Worm (Caenorhabditis elegans) whole organism, L4 larva: Measurements from ENCODE around the gene T28A11.20.

Experiments
- F10B5.3 ChIP-seq: sonication (generic microtip); optimal IDR thresholded peaks from 2 replicates; lab custom pipeline; 2016; ENCODE audit warnings: mild to moderate bottlenecking, missing genetic modification characterization, missing compliant biosample characterization
- T26A8.4 ChIP-seq: fragments of 200-800 bp; sonication (Bioruptor generic); IDR thresholded peaks from 2 replicates; pipeline ENCODE4 v1.3.6; 2022; ENCODE audit warnings: missing genetic modification characterization, missing compliant biosample characterization
- Y105C5A.15 ChIP-seq: fragments of 200-800 bp; sonication (Bioruptor generic); IDR thresholded peaks from 2 replicates; pipeline ENCODE4 v1.3.6; 2022; ENCODE audit warnings: missing genetic modification characterization, missing compliant biosample characterization
- Y48G9A.11 ChIP-seq: fragments of 200-800 bp; sonication (Bioruptor generic); IDR thresholded peaks from 2 replicates; pipeline ENCODE4 v1.3.6; 2022; ENCODE audit warnings: missing genetic modification reagents, missing genetic modification characterization, missing compliant biosample characterization
- aha-1 ChIP-seq: fragments of 150-350 bp; peaks from one replicate; lab custom pipeline; 2014; ENCODE audit warnings: missing biosample characterization, missing genetic modification characterization
- arid-1 ChIP-seq: fragments of 200-800 bp; sonication (Bioruptor generic); conservative IDR thresholded peaks from 2 replicates; pipeline ENCODE4 v1.3.6; 2022; ENCODE audit warnings: missing genetic modification reagents, missing genetic modification characterization, missing compliant biosample characterization
- attf-4 ChIP-seq: sonication (generic microtip); optimal IDR thresholded peaks from 3 replicates; lab custom pipeline; 2017; ENCODE audit warnings: missing biosample characterization, missing genetic modification characterization
- ceh-44 ChIP-seq: fragments of 200-800 bp; sonication (Bioruptor generic); IDR thresholded peaks from 2 replicates; pipeline ENCODE4 v1.3.6; 2022; ENCODE audit warnings: missing genetic modification reagents, missing genetic modification characterization, missing compliant biosample characterization
- ctbp-1 ChIP-seq: fragments of 200-800 bp; sonication (Bioruptor generic); IDR thresholded peaks from 2 replicates; pipeline ENCODE4 v1.3.6; 2022; ENCODE audit warnings: missing genetic modification reagents, missing genetic modification characterization, missing compliant biosample characterization
- daf-12 ChIP-seq: fragments of 150-350 bp; optimal IDR thresholded peaks from 2 replicates; lab custom pipeline; 2014; ENCODE audit warnings: missing biosample characterization, missing genetic modification reagents, missing genetic modification characterization
- daf-16 ChIP-seq, 3 experiments: sonication (generic microtip); optimal IDR thresholded peaks; 2 replicates each; lab custom pipeline; 2016 to 2017; ENCODE audit warnings: missing genetic modification characterization in 3 of 3, missing genetic modification reagents in 3 of 3, mild to moderate bottlenecking in 2 of 3, missing compliant biosample characterization in 2 of 3, missing biosample characterization in 1 of 3, moderate library complexity in 1 of 3
- daf-19 ChIP-seq: fragments of 200-800 bp; sonication (Bioruptor generic); conservative IDR thresholded peaks from 2 replicates; pipeline ENCODE4 v1.3.6; 2022; ENCODE audit warnings: missing genetic modification characterization, missing compliant biosample characterization
- daf-8 ChIP-seq: fragments of 200-800 bp; sonication (Bioruptor generic); IDR thresholded peaks from 2 replicates; pipeline ENCODE4 v1.3.6; 2022; ENCODE audit warnings: missing genetic modification characterization, missing compliant biosample characterization
- dmd-9 ChIP-seq: fragments of 200-800 bp; sonication (Bioruptor generic); IDR thresholded peaks from 2 replicates; pipeline ENCODE4 v1.3.6; 2022; ENCODE audit warnings: missing genetic modification reagents, missing genetic modification characterization, missing compliant biosample characterization
- dve-1 ChIP-seq: sonication (generic microtip); optimal IDR thresholded peaks from 2 replicates; lab custom pipeline; 2017; ENCODE audit warnings: antibody characterized with exemption, mild to moderate bottlenecking, missing genetic modification characterization, missing compliant biosample characterization; ENCODE audit not compliant: insufficient read depth
- egl-43 ChIP-seq: fragments of 200-800 bp; sonication (Bioruptor generic); IDR thresholded peaks from 2 replicates; pipeline ENCODE4 v1.3.6; 2022; ENCODE audit warnings: missing genetic modification reagents, missing genetic modification characterization, missing compliant biosample characterization
- fkh-10 ChIP-seq: fragments of 150-350 bp; optimal IDR thresholded peaks from 2 replicates; lab custom pipeline; 2014; ENCODE audit warnings: missing biosample characterization, missing genetic modification reagents, missing genetic modification characterization
- fos-1 ChIP-seq: fragments of 150-350 bp; optimal IDR thresholded peaks from 2 replicates; lab custom pipeline; 2014; ENCODE audit warnings: missing biosample characterization, missing genetic modification characterization
- gei-8 ChIP-seq: fragments of 200-800 bp; sonication (Bioruptor generic); optimal IDR thresholded peaks from 2 replicates; lab custom pipeline; 2018; ENCODE audit warnings: mild to moderate bottlenecking, missing genetic modification characterization, missing compliant biosample characterization
- hlh-11 ChIP-seq: fragments of 200-800 bp; sonication (Bioruptor generic); optimal IDR thresholded peaks from 2 replicates; lab custom pipeline; 2018; ENCODE audit warnings: mild to moderate bottlenecking, missing genetic modification characterization, missing compliant biosample characterization
- hlh-30 ChIP-seq: sonication (generic microtip); optimal IDR thresholded peaks from 2 replicates; lab custom pipeline; 2017; ENCODE audit warnings: antibody characterized with exemption, mild to moderate bottlenecking, missing genetic modification characterization, missing compliant biosample characterization; ENCODE audit not compliant: insufficient read depth
- jun-1 ChIP-seq: fragments of 150-350 bp; optimal IDR thresholded peaks from 2 replicates; lab custom pipeline; 2014; ENCODE audit warnings: missing biosample characterization, missing genetic modification reagents, missing genetic modification characterization
- lin-38 ChIP-seq: fragments of 200-800 bp; sonication (Bioruptor generic); IDR thresholded peaks from 2 replicates; pipeline ENCODE4 v1.3.6; 2022; ENCODE audit warnings: missing genetic modification reagents, missing genetic modification characterization, missing compliant biosample characterization
- madf-9 ChIP-seq: fragments of 200-800 bp; sonication (Bioruptor generic); conservative IDR thresholded peaks from 2 replicates; pipeline ENCODE4 v1.3.6; 2022; ENCODE audit warnings: missing genetic modification reagents, missing genetic modification characterization, missing compliant biosample characterization
- mdl-1 ChIP-seq, 2 experiments: fragments of 150-350 bp in 1 of 2; sonication (generic microtip) in 1 of 2; optimal IDR thresholded peaks; 2 replicates each; lab custom pipeline; 2014 to 2017; ENCODE audit warnings: missing biosample characterization in 2 of 2, missing genetic modification characterization in 2 of 2
- mdt-29 ChIP-seq: fragments of 200-800 bp; sonication (Bioruptor generic); IDR thresholded peaks from 2 replicates; pipeline ENCODE4 v1.3.6; 2022; ENCODE audit warnings: missing genetic modification reagents, missing genetic modification characterization, missing compliant biosample characterization
- mep-1 ChIP-seq: fragments of 150-350 bp; sonication (generic microtip); optimal IDR thresholded peaks from 3 replicates; lab custom pipeline; 2014; ENCODE audit warnings: missing biosample characterization, missing genetic modification characterization
- mes-2 ChIP-seq: sonication (generic microtip); optimal IDR thresholded peaks from 2 replicates; lab custom pipeline; 2016; ENCODE audit warnings: missing genotype, mild to moderate bottlenecking, missing genetic modification characterization, missing compliant biosample characterization; ENCODE audit not compliant: poor library complexity, severe bottlenecking
- nhr-10 ChIP-seq: fragments of 150-350 bp; optimal IDR thresholded peaks from 2 replicates; lab custom pipeline; 2014; ENCODE audit warnings: missing biosample characterization, missing genetic modification characterization
- nhr-28 ChIP-seq: fragments of 150-350 bp; optimal IDR thresholded peaks from 2 replicates; lab custom pipeline; 2014; ENCODE audit warnings: missing biosample characterization, missing genetic modification characterization
- nhr-48 ChIP-seq: sonication (generic microtip); optimal IDR thresholded peaks from 2 replicates; lab custom pipeline; 2016; ENCODE audit warnings: mild to moderate bottlenecking, missing genetic modification characterization, missing compliant biosample characterization
- nhr-76 ChIP-seq: fragments of 150-350 bp; optimal IDR thresholded peaks from 2 replicates; lab custom pipeline; 2014; ENCODE audit warnings: missing biosample characterization, missing genetic modification characterization
- nhr-77 ChIP-seq: fragments of 150-350 bp; optimal IDR thresholded peaks from 2 replicates; lab custom pipeline; 2014; ENCODE audit warnings: missing biosample characterization, missing genetic modification characterization
- sdz-12 ChIP-seq: fragments of 200-800 bp; sonication (Bioruptor generic); optimal IDR thresholded peaks from 2 replicates; lab custom pipeline; 2018; ENCODE audit warnings: mild to moderate bottlenecking, missing genetic modification characterization, missing compliant biosample characterization
- skn-1 ChIP-seq: fragments of 150-350 bp; optimal IDR thresholded peaks from 2 replicates; lab custom pipeline; 2014; ENCODE audit warnings: missing biosample characterization, missing genetic modification characterization
- unc-130 ChIP-seq: sonication (generic microtip); optimal IDR thresholded peaks from 2 replicates; lab custom pipeline; 2016; ENCODE audit warnings: missing genetic modification reagents, missing genetic modification characterization, missing compliant biosample characterization
- unc-62 ChIP-seq, 3 experiments: fragments of 150-350 bp in 1 of 3; sonication (generic microtip); optimal IDR thresholded peaks in 2 of 3; peaks in 1 of 3; 1 replicate in 1 of 3; 2 replicates in 2 of 3; lab custom pipeline; 2014 to 2017; ENCODE audit warnings: missing biosample characterization in 3 of 3, missing genetic modification characterization in 3 of 3, missing genetic modification reagents in 3 of 3, missing genotype in 1 of 3
- zag-1 ChIP-seq: fragments of 150-350 bp; optimal IDR thresholded peaks from 2 replicates; lab custom pipeline; 2014; ENCODE audit warnings: missing biosample characterization, missing genetic modification characterization
- zfp-2 ChIP-seq: sonication (generic microtip); optimal IDR thresholded peaks from 2 replicates; lab custom pipeline; 2016; ENCODE audit warnings: mild to moderate bottlenecking, missing genetic modification characterization, missing compliant biosample characterization
- zfp-3 ChIP-seq: fragments of 200-800 bp; sonication (Bioruptor generic); conservative IDR thresholded peaks from 2 replicates; pipeline ENCODE4 v1.3.6; 2022; ENCODE audit warnings: missing genetic modification reagents, missing genetic modification characterization, missing compliant biosample characterization

T28A11.20 gene

DNA sequence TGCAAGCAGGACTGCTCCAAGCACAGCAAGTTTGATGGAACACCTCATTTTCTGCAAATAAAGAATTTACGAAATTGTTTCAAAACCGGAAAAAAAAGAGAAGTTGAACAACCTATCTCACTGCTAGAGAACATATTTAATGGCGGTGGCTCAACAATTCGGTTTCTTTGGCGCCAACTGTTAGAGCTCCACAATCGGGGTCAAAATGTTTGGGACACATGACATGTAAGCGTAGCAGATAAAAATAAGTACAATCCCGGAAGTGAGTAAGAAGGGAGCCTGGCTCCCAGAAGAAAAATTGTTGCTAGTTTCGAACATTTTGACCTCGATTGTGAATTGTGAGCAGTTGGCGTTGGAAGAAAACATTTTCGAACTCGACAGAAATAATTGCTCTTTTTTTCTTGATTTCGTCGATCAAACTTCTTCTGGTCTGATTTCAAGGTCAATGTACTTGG, 13.9 kb downstream of the T28A11.20 start, which contains the start of gene T28A11.16:
Gene T28A11.16 (minus strand): TSS at position 51 of the 455 bp plus-strand sequence.
- TF ChIP-seq Y48G9A.11 (GFP tag; lab: Robert Waterston, UW) = no peak
- TF ChIP-seq ceh-44 (GFP tag; lab: Robert Waterston, UW) = no peak
- no peak for TF ChIP-seq F10B5.3 (tag; lab: Kevin White, UChicago)
- no peak for TF ChIP-seq dmd-9 (GFP tag; lab: Robert Waterston, UW)
- TF ChIP-seq daf-19 (GFP tag; lab: Robert Waterston, UW) = no peak
- no peak for TF ChIP-seq zfp-3 (GFP tag; lab: Robert Waterston, UW)
- peak in 1 of 2 experiments; percentile 80 for TF ChIP-seq daf-16 (GFP tag; optimal IDR thresholded peaks at IDR 0.05; lab: Kevin White, UChicago)
- TF ChIP-seq daf-16 (tag; optimal IDR thresholded peaks at IDR 0.05; lab: Kevin White, UChicago) = no peak
- peak; percentile 45 for TF ChIP-seq hlh-11
- no peak for TF ChIP-seq nhr-28 (tag; lab: Kevin White, UChicago)
- TF ChIP-seq aha-1 (tag; lab: Kevin White, UChicago) = peak; percentile 70
- TF ChIP-seq nhr-48 = no peak
- TF ChIP-seq fkh-10 (GFP tag; lab: Kevin White, UChicago) = no peak
- no peak for TF ChIP-seq unc-62 (GFP tag; optimal IDR thresholded peaks at IDR 0.05 in 1 of 2; lab: Kevin White, UChicago)
- TF ChIP-seq unc-62 (tag; optimal IDR thresholded peaks at IDR 0.05; lab: Kevin White, UChicago) = no peak
- no peak for TF ChIP-seq arid-1 (GFP tag; lab: Robert Waterston, UW)

DNA sequence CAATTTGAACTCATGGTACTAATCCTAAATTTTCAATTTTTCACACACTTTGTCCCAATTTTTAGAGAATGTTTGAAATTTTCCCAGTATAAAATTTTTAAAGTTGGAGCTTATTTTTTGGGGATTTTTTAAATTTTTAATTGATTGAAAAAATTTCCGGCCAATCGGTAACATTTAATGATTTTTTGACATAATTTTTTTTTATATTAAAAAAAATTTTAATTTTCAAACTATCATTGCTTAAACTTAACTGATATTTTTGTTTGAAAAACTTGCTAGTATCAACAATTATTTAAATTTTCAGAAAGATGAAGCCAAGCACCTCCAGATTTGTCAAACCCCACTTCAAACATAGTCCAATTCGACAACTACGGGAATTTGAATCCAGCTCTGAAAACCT, 15.8 kb downstream of the T28A11.20 start, which contains the start of gene T28A11.22:
Gene T28A11.22 (plus strand): TSS at position 301 of the 400 bp plus-strand sequence.
- no peak for TF ChIP-seq gei-8 (GFP tag; lab: Kevin White, UChicago)
- no peak for TF ChIP-seq jun-1
- TF ChIP-seq skn-1 = no peak
- no peak for TF ChIP-seq arid-1 (GFP tag; lab: Robert Waterston, UW)
- no peak for TF ChIP-seq egl-43 (GFP tag; lab: Robert Waterston, UW)
- no peak for TF ChIP-seq dmd-9 (GFP tag; lab: Robert Waterston, UW)
- TF ChIP-seq nhr-77 (tag; lab: Kevin White, UChicago) = no peak
- no peak for TF ChIP-seq mdl-1 (tag; optimal IDR thresholded peaks at IDR 0.05; lab: Kevin White, UChicago)
- TF ChIP-seq mdt-29 (GFP tag; lab: Robert Waterston, UW) = no peak
- no peak for TF ChIP-seq nhr-28 (tag; lab: Kevin White, UChicago)
- no peak for TF ChIP-seq madf-9 (GFP tag; lab: Robert Waterston, UW)
- TF ChIP-seq lin-38 = no peak
- no peak for TF ChIP-seq nhr-76 (tag; lab: Kevin White, UChicago)
- no peak for TF ChIP-seq ctbp-1
- no peak for TF ChIP-seq daf-8 (GFP tag; lab: Robert Waterston, UW)
- no peak for TF ChIP-seq dve-1 (tag; lab: Kevin White, UChicago)
- TF ChIP-seq unc-62 (GFP tag; optimal IDR thresholded peaks at IDR 0.05 in 1 of 2; lab: Kevin White, UChicago) = no peak
- TF ChIP-seq unc-62 (tag; optimal IDR thresholded peaks at IDR 0.05; lab: Kevin White, UChicago) = no peak
- TF ChIP-seq, all 104 proteins: peak for 0

DNA sequence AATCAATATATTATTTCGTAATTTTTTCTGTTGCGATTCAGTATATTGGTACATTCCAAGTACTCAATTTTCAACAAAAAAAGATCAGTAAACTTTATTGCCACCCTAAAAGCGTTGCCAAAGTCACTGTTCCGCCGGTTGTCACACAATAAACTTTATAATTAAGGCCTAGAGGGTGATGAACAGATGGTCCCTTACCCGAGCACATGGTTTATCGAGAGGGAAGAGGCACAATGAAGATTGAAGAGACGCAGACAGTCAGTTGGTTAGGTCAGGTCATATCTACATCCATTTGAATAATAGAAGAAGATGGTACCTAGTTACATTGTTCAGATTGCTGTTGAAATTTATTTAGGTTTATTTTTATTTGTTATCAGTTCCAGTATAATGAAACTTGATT, 16.2 kb downstream of the T28A11.20 start:
- TF ChIP-seq unc-130 (GFP tag; lab: Kevin White, UChicago) (no peak), unc-62 (GFP tag; optimal IDR thresholded peaks at IDR 0.05 in 1 of 2; lab: Kevin White, UChicago) (no peak), unc-62 (tag; optimal IDR thresholded peaks at IDR 0.05; lab: Kevin White, UChicago) (no peak), T26A8.4 (no peak), attf-4 (tag; lab: Kevin White, UChicago) (no peak), mes-2 (tag; lab: Kevin White, UChicago) (no peak), daf-12 (no peak), jun-1 (no peak), hlh-30 (no peak), zfp-2 (no peak), zag-1 (tag; lab: Kevin White, UChicago) (no peak), nhr-10 (tag; lab: Kevin White, UChicago) (no peak), Y105C5A.15 (GFP tag; lab: Robert Waterston, UW) (no peak), sdz-12 (GFP tag; lab: Kevin White, UChicago) (no peak), ctbp-1 (no peak), lin-38 (no peak), mep-1 (tag; lab: Kevin White, UChicago) (no peak), fos-1 (tag; lab: Kevin White, UChicago) (no peak), nhr-76 (tag; lab: Kevin White, UChicago) (no peak), madf-9 (GFP tag; lab: Robert Waterston, UW) (no peak)
- TF ChIP-seq, all 104 proteins: peak for 0
